Worm (Caenorhabditis elegans): Measurements from ENCODE around the gene sec-31.

sec-31 gene

DNA sequence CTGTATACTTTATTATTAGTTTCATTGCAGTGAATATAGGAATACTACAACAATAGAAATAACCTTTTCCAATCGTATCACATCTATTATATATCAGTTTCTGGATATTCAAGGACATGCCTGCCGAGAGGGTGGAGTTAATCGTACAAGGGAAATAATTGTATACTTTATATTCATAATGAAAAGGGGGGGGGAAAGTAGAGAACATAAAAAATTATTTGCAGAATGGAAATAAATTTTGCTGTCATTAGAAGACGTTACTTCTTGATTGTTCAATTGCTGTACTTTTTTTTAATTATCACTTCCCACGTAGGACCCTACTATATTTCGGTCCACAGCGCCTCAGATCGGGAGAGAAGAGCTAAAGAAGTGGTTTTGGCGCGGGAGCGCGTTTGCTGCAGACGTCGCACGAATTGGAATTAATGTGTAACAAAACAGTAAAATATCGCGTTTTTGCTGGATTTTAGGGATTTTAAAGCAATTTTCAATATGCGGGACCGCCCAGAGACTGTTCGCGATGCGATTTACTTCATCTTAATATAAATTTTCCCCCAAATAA is 26.8 kb upstream of the sec-31 start, which contains the start of gene dsl-6:
Gene dsl-6, minus strand, starts transcription at position 51 of the 559 bp plus-strand sequence.
- 0 out of 2 replicates have a peak, but pooled peaks have one; percentile 30 for TF ChIP-seq mcd-1 (GFP tag; IDR thresholded peaks at IDR 0.05)
- peak; percentile 53 for TF ChIP-seq ceh-100 (GFP tag; IDR thresholded peaks at IDR 0.05)

DNA sequence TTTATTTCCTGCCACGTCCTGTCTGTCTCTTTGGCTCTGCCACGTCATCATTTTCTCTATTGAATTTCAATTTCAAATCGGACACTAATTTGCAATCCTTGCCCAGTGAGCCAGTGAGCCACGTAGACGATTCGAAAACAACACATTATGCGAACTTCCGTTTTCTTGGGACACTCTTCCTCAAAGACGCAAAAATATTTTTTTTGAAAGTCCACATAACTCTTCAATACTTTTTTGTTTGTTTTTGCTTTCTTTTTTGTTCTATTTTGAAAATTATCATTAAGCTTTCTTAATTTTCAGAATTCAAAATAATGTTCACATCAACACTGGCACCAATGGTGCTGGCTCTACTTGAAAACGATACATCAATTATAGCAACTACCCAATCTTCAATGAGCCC is 22.7 kb upstream of the sec-31 start, which contains the start of gene tag-89:
Gene tag-89, plus strand, starts transcription at position 301 of the 400 bp plus-strand sequence.
- no peak for TF ChIP-seq egl-44 (GFP tag; IDR thresholded peaks at IDR 0.05)
- TF ChIP-seq nhr-90 (tag; optimal IDR thresholded peaks at IDR 0.05) = no peak
- no peak for TF ChIP-seq rcor-1 (GFP tag; IDR thresholded peaks at IDR 0.05)
- no peak for TF ChIP-seq ccch-3 (GFP tag; optimal IDR thresholded peaks at IDR 0.05)
- TF ChIP-seq mcd-1 (GFP tag; IDR thresholded peaks at IDR 0.05) = no peak
- no peak for TF ChIP-seq sdz-38 (tag; optimal IDR thresholded peaks at IDR 0.05)
- no peak for TF ChIP-seq aptf-3 (GFP tag; IDR thresholded peaks at IDR 0.05)
- no peak for TF ChIP-seq ceh-79 (tag; optimal IDR thresholded peaks at IDR 0.05)
- no peak for TF ChIP-seq ceh-58 (GFP tag; IDR thresholded peaks at IDR 0.05)
- TF ChIP-seq tbp1 (GFP tag; optimal IDR thresholded peaks at IDR 0.05) = no peak

- TF ChIP-seq repo-1 (tag; optimal IDR thresholded peaks at IDR 0.05) (no peak), ztf-22 (GFP tag; optimal IDR thresholded peaks at IDR 0.05) (no peak), sptf-2 (GFP tag; optimal IDR thresholded peaks at IDR 0.05) (no peak), lir-1 (GFP tag; conservative IDR thresholded peaks at IDR 0.05) (no peak), nhr-90 (tag; optimal IDR thresholded peaks at IDR 0.05) (no peak), chd-7 (tag; optimal IDR thresholded peaks at IDR 0.05) (no peak), lin-40 (tag; optimal IDR thresholded peaks at IDR 0.05) (no peak), lsy-27 (tag; optimal IDR thresholded peaks at IDR 0.05; ENCODE audit: borderline replicate concordance, insufficient read depth) (no peak), mcd-1 (GFP tag; IDR thresholded peaks at IDR 0.05) (no peak)
Observed at ce11 chrIV:11388684-11389083, 17.1 kb upstream of the sec-31 start.

- TF ChIP-seq sea-2 (GFP tag; IDR thresholded peaks at IDR 0.05) = no peak
- TF ChIP-seq snpc-4 (GFP tag; optimal IDR thresholded peaks at IDR 0.05) = no peak
- TF ChIP-seq snpc-4 (tag; optimal IDR thresholded peaks at IDR 0.05) = no peak
- no peak for TF ChIP-seq T26A5.8 (tag; optimal IDR thresholded peaks at IDR 0.05)
- no peak for TF ChIP-seq ceh-91 (GFP tag; IDR thresholded peaks at IDR 0.05)
- TF ChIP-seq nhr-90 (tag; optimal IDR thresholded peaks at IDR 0.05) = no peak
- no peak for TF ChIP-seq nhr-27 (tag; optimal IDR thresholded peaks at IDR 0.05)
- no peak for TF ChIP-seq pha-4 (tag; optimal IDR thresholded peaks at IDR 0.05)
- no peak for TF ChIP-seq hlh-26 (GFP tag; conservative IDR thresholded peaks at IDR 0.05)
- TF ChIP-seq ceh-40 (GFP tag; IDR thresholded peaks at IDR 0.05) = no peak
Observed at ce11 chrIV:11379254-11379653, 7.7 kb upstream of the sec-31 start, which contains the start of gene fbxb-76. Gene fbxb-76 (minus strand): TSS chrIV:11379354.

ce11 chrIV:11377439-11377838 is 5.8 kb upstream of the sec-31 start:
- peak; percentile 57 for TF ChIP-seq tbp1 (GFP tag; optimal IDR thresholded peaks at IDR 0.05)
- peak; percentile 56 for TF ChIP-seq die-1 (tag; optimal IDR thresholded peaks at IDR 0.05)
- peak; percentile 47 for TF ChIP-seq hmg-1.2 (GFP tag; IDR thresholded peaks at IDR 0.05)
- no peak for TF ChIP-seq aptf-3 (GFP tag; IDR thresholded peaks at IDR 0.05)
- TF ChIP-seq ekl-4 (GFP tag; IDR thresholded peaks at IDR 0.05) = peak; percentile 88
- no peak for TF ChIP-seq bed-1 (GFP tag; IDR thresholded peaks at IDR 0.05)
- no peak for TF ChIP-seq dpff-1 (tag; optimal IDR thresholded peaks at IDR 0.05)
- no peak for TF ChIP-seq mel-28 (tag; optimal IDR thresholded peaks at IDR 0.05; ENCODE audit: borderline replicate concordance)
- TF ChIP-seq nhr-27 (tag; optimal IDR thresholded peaks at IDR 0.05) = peak; percentile 11
- TF ChIP-seq ceh-100 (GFP tag; IDR thresholded peaks at IDR 0.05) = 0 out of 2 replicates have a peak, but pooled peaks have one; percentile 9
- peak; percentile 72 for TF ChIP-seq T26A5.8 (tag; optimal IDR thresholded peaks at IDR 0.05)
- TF ChIP-seq F39B2.1 (GFP tag; IDR thresholded peaks at IDR 0.05) = 0 out of 2 replicates have a peak, but pooled peaks have one; percentile 35
- TF ChIP-seq nhr-120 (GFP tag; IDR thresholded peaks at IDR 0.05) = no peak
- peak; percentile 91 for TF ChIP-seq hrde-1 (tag; optimal IDR thresholded peaks at IDR 0.05; ENCODE audit: borderline replicate concordance)
- TF ChIP-seq lsl-1 (GFP tag; optimal IDR thresholded peaks at IDR 0.05) = peak; percentile 57
- no peak for TF ChIP-seq F23B12.7 (tag; optimal IDR thresholded peaks at IDR 0.05; ENCODE audit: insufficient read depth)
- TF ChIP-seq ama-1 (optimal IDR thresholded peaks at IDR 0.05) = no peak
- peak; percentile 44 to 85 for TF ChIP-seq ama-1 (GFP tag; optimal IDR thresholded peaks at IDR 0.05)
- 0 out of 2 replicates have a peak, but pooled peaks have one; percentile 55 for TF ChIP-seq egl-44 (GFP tag; IDR thresholded peaks at IDR 0.05)
- TF ChIP-seq atf-7 (tag; optimal IDR thresholded peaks at IDR 0.05) = peak; percentile 53
- TF ChIP-seq nhr-80 (tag; optimal IDR thresholded peaks at IDR 0.05) = no peak

Measured in whole organism, young adult.